Fruit fly (Drosophila melanogaster) S2 (cell line): Measurements from ENCODE around the gene CG13930.

Source experiments
- CG8478 ChIP-seq: fragments of >200 bp; optimal IDR thresholded peaks from 2 replicates; lab custom pipeline; 2018
- CTCF ChIP-seq, 2 experiments: fragments of >200 bp; optimal IDR thresholded peaks; 2 replicates each; lab custom pipeline; 2018

Gene CG13930

dm6 chr3L:1672627-1673026, at the start of gene CG13930:
Gene CG13930, minus strand, starts transcription at chr3L:1672727.
- no peak for TF ChIP-seq CG8478 (lab: Kevin White, UChicago)
- no peak for TF ChIP-seq CTCF (optimal IDR thresholded peaks at IDR 0.05; lab: Kevin White, UChicago)

DNA sequence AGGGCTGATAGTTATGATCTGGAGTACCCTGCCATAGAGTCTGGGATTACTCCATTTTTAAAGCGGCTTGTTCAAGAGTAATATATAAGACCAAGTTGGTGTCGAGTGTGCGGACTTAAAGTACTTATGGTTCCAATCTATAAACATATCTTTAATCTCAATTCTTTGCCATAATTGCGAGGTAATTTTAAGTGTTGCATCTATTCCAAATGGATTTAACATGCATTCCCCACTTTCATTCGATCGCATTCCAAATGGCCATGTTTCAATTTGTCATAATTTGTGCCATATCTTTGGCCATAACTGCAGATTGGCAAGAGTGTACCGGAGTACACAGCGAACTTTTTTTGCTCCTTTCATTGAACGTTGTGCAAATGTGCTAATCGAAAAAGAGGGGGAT, 38.7 kb upstream of the CG13930 start:
- no peak for TF ChIP-seq CG8478 (lab: Kevin White, UChicago)
- TF ChIP-seq CTCF (optimal IDR thresholded peaks at IDR 0.05; lab: Kevin White, UChicago) = no peak

- TF ChIP-seq CG8478 (lab: Kevin White, UChicago) (no peak), CTCF (optimal IDR thresholded peaks at IDR 0.05; lab: Kevin White, UChicago) (no peak)
These were observed 38.0 kb upstream of the CG13930 start for dm6 chr3L:1710562-1710961.

DNA sequence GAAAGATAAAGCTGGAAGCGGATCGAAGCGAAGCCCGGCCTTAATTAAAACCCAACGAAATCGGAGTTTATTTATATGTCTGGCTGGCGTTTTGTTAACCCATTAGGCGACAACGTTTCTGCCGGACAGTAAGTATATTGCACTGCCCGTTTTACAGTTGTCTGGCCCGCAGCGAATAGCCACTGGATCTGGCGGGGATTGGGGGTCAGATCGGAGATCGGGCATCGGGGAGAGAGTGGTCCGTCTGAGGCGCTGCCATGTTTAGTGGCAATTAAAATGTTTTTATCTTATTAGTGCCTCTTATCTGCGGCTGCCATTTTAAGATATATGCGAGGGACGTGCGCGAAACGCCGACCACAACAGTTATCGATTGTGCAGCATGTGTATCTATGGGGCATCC, 36.6 kb upstream of the CG13930 start:
- TF ChIP-seq CG8478 (lab: Kevin White, UChicago) = no peak
- TF ChIP-seq CTCF (optimal IDR thresholded peaks at IDR 0.05; lab: Kevin White, UChicago) = no peak

- TF ChIP-seq CTCF (optimal IDR thresholded peaks at IDR 0.05; lab: Kevin White, UChicago) (no peak), CG8478 (lab: Kevin White, UChicago) (no peak)
These were observed 29.9 kb upstream of the CG13930 start, which contains the start of gene CG13931 for dm6 chr3L:1702367-1702927. Gene CG13931, minus strand, starts transcription at chr3L:1702407.

DNA sequence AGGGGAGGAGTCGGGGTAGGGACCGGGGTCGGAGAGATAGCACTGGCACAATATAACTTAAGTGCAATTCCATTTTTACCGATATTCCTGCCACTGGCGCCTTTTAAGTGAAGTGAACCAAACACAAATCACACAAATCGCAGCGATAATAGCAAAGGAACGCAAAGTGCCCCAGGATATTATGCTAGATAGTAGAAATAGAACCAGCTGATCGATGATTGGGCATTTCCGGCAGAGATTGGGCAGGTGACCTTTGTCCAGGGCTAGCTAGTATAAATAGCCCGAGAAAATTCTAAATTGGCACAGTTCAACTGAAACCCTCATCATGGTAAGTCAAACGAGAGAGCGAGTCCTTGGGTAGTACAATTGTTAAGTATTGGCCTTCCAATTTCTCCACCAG, 21.8 kb upstream of the CG13930 start, which contains the start of gene CG12011:
TSS of gene CG12011 (plus strand) at position 301 of the 400 bp plus-strand sequence.
- TF ChIP-seq CTCF (optimal IDR thresholded peaks at IDR 0.05; lab: Kevin White, UChicago) (no peak), CG8478 (lab: Kevin White, UChicago) (no peak)

dm6 chr3L:1692859-1693258, 20.3 kb upstream of the CG13930 start:
- TF ChIP-seq CTCF (optimal IDR thresholded peaks at IDR 0.05; lab: Kevin White, UChicago) (no peak), CG8478 (lab: Kevin White, UChicago) (no peak)

- TF ChIP-seq CG8478 (lab: Kevin White, UChicago) (no peak), CTCF (optimal IDR thresholded peaks at IDR 0.05; lab: Kevin White, UChicago) (no peak)
These were observed 19.7 kb upstream of the CG13930 start for dm6 chr3L:1692122-1692786.

DNA sequence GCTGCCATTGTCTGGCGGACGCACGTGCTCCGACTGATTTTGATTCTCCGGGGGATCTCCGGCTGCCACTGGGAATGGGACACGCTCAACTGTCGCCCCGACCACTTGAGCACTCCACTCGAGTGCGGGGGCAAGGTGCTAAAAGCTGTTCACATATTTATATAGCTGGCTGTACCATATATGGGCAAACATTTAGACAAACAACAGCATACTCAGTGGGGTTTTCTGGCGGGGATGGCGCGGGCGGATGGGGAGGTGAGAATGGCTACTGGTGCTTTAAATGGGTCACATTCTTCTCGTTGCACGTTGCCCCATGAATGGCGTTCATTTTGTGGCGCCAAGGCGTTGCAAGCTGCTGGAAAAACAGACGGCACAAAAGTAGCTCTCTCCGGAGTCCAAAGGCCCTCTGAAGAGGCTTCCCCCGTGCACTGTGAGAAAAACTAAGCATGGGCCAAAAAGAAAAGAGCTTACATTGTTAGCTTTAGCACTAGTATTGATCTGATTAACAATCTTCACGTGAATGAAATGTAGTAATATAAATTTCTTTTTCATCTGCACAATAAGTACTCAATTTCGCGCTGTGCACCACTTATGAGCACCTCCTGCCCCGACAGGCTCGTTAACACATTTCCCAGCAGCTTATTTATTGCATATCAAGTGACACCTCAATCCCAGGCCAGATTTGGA, 18.3 kb upstream of the CG13930 start:
- TF ChIP-seq CG8478 (lab: Kevin White, UChicago) = no peak

DNA sequence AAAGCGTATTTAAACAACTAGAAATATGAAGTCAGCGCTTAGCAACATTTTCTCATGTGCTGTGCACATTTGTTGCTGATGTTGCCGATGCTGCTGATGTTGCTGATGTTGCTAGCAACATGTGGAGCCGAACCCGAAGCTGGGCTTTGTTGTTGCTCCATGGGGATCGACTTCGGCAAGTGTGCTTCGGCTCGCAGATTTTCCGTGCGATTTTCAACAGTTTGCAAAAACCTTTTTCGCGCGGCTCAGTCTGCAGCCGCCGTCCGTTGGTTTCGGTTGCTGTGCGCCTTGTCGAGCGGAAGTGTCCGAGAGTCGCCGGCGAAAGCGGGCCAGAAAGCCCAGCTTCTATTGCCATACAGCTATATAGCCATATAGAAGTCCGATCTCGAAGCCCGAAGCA, 16.0 kb upstream of the CG13930 start:
- no peak for TF ChIP-seq CG8478 (lab: Kevin White, UChicago)
- no peak for TF ChIP-seq CTCF (optimal IDR thresholded peaks at IDR 0.05; lab: Kevin White, UChicago)

DNA sequence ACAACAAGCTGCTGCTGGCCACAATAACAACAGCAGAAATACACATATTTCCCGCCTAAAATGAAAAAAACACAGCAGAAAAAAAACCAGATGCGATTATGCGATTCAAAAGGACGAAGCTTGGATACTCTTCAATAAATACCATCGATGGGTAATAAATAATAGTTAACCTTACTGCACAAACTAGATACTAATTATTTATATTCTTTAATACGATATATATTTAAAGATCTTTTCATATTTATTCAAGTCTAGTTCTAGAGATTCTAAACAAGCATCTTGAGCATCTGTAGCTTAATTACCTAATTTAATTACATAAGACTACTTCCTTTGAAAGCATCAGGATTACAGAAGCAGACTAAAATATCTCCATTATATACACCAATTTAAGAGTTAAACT, 15.6 kb upstream of the CG13930 start:
- TF ChIP-seq CG8478 (lab: Kevin White, UChicago) (no peak), CTCF (optimal IDR thresholded peaks at IDR 0.05; lab: Kevin White, UChicago) (no peak)

dm6 chr3L:1683091-1683490, 10.6 kb upstream of the CG13930 start:
- TF ChIP-seq CG8478 (lab: Kevin White, UChicago) (no peak), CTCF (optimal IDR thresholded peaks at IDR 0.05; lab: Kevin White, UChicago) (no peak)

dm6 chr3L:1679394-1679793, 6.9 kb upstream of the CG13930 start:
- TF ChIP-seq CG8478 (lab: Kevin White, UChicago) = no peak
- TF ChIP-seq CTCF (optimal IDR thresholded peaks at IDR 0.05; lab: Kevin White, UChicago) = no peak

dm6 chr3L:1676222-1676621, 3.7 kb upstream of the CG13930 start:
- TF ChIP-seq CTCF (optimal IDR thresholded peaks at IDR 0.05; lab: Kevin White, UChicago) (no peak), CG8478 (lab: Kevin White, UChicago) (no peak)

dm6 chr3L:1675242-1675641, 2.7 kb upstream of the CG13930 start:
- no peak for TF ChIP-seq CTCF (optimal IDR thresholded peaks at IDR 0.05; lab: Kevin White, UChicago)
- no peak for TF ChIP-seq CG8478 (lab: Kevin White, UChicago)
